Fruit fly (Drosophila melanogaster): ENCODE results near the gene TBC1D23.
A peak's percentile ranks its signal among the peaks of the same experiment; 100 is the strongest.

The TBC1D23 gene

DNA sequence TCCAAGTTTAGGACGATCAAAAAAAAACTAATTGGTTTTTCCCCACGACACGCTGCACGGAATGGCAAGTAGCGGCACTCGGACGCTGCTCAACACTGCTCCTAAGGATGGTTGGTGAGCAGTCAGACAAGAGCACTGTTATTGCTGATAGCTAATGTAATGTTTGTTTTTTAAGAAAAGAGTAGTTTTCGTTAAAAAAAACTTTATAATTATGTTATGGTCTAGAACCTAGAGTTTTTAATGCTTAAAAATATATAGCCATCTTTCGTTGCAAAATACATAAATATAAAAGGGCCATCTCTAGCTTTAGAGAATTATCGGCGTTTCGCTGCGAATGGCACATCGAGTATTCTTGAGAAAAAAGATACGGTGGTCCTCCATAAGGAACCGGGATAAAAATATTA is 43.6 kb downstream of the TBC1D23 start, which contains the start of the genes Charon and CG4887:
TSS of gene Charon (minus strand) at position 102 of the 404 bp plus-strand sequence.
TSS of gene CG4887 (plus strand) at position 306 of the 404 bp plus-strand sequence.
- TF ChIP-seq Lim3 (GFP tag; IDR thresholded peaks at IDR 0.05) (no peak), Bgb (GFP tag; IDR thresholded peaks at IDR 0.05; ENCODE audit: partially characterized antibody) (peak; percentile 63), slou (GFP tag; optimal IDR thresholded peaks at IDR 0.05) (peak; percentile 84), CG4282 (GFP tag; optimal IDR thresholded peaks at IDR 0.05) (peak; percentile 62), CG8765 (GFP tag; IDR thresholded peaks at IDR 0.05) (peak; percentile 48; the same call in 1 of the 2 replicates), toy (GFP tag; IDR thresholded peaks at IDR 0.05) (peak; percentile 21; the same call in 1 of the 2 replicates), Hsf (GFP tag; optimal IDR thresholded peaks at IDR 0.05) (peak; percentile 89), CG8478 (optimal IDR thresholded peaks at IDR 0.05) (no peak), dan (GFP tag; IDR thresholded peaks at IDR 0.05) (no peak), Atf-2 (GFP tag; optimal IDR thresholded peaks at IDR 0.05) (peak; percentile 68), CG7928 (GFP tag; optimal IDR thresholded peaks at IDR 0.05) (peak; percentile 53), CG30020 (tag; optimal IDR thresholded peaks at IDR 0.05) (no peak), CG9727 (GFP tag; optimal IDR thresholded peaks at IDR 0.05) (peak; percentile 76), maf-S (GFP tag; optimal IDR thresholded peaks at IDR 0.05) (peak; percentile 79), sd (tag; optimal IDR thresholded peaks at IDR 0.05) (no peak), CG10543 (GFP tag; optimal IDR thresholded peaks at IDR 0.05) (peak; percentile 88), nau (GFP tag; optimal IDR thresholded peaks at IDR 0.05) (no peak), CG7987 (GFP tag; optimal IDR thresholded peaks at IDR 0.05) (peak; percentile 35), luna (GFP tag; optimal IDR thresholded peaks at IDR 0.05) (peak; percentile 55), gt (GFP tag; IDR thresholded peaks at IDR 0.05) (peak; percentile 49; the same call in 1 of the 2 replicates), HLHmδ (GFP tag; optimal IDR thresholded peaks at IDR 0.05) (no peak), Pdp1 (GFP tag; optimal IDR thresholded peaks at IDR 0.05) (peak in 1 of 2 experiments; percentile 87), CrebB (tag; optimal IDR thresholded peaks at IDR 0.05) (peak; percentile 52), YL-1 (GFP tag; optimal IDR thresholded peaks at IDR 0.05) (peak; percentile 85), Rfx (GFP tag; IDR thresholded peaks at IDR 0.05) (peak; percentile 91), Xbp1 (GFP tag; optimal IDR thresholded peaks at IDR 0.05) (peak; percentile 89), Hey (tag; optimal IDR thresholded peaks at IDR 0.05) (no peak), MBD-R2 (GFP tag; IDR thresholded peaks at IDR 0.05) (peak; percentile 89), Atf3 (GFP tag; optimal IDR thresholded peaks at IDR 0.05) (peak; percentile 76), CG11723 (GFP tag; optimal IDR thresholded peaks at IDR 0.05) (no peak), CG12155 (GFP tag; optimal IDR thresholded peaks at IDR 0.05) (peak; percentile 86), CG4617 (GFP tag; optimal IDR thresholded peaks at IDR 0.05; ENCODE audit: borderline replicate concordance) (peak; percentile 93), CG17829 (tag; optimal IDR thresholded peaks at IDR 0.05) (peak; percentile 77), CG8290 (GFP tag; optimal IDR thresholded peaks at IDR 0.05) (peak; percentile 86), CG8290 (tag; optimal IDR thresholded peaks at IDR 0.05) (peak in 1 of 2 experiments; percentile 32), Aef1 (GFP tag; IDR thresholded peaks at IDR 0.05) (peak; percentile 81), BEAF-32 (GFP tag; optimal IDR thresholded peaks at IDR 0.05) (peak; percentile 84), Taf1 (GFP tag; IDR thresholded peaks at IDR 0.05) (peak; percentile 65; the same call in 1 of the 2 replicates), CG1647 (GFP tag; optimal IDR thresholded peaks at IDR 0.05) (peak; percentile 76), B-H1 (GFP tag; IDR thresholded peaks at IDR 0.05) (peak; percentile 35; the same call in 1 of the 3 replicates), CG13123 (GFP tag; optimal IDR thresholded peaks at IDR 0.05) (peak; percentile 70), Fer3 (tag; optimal IDR thresholded peaks at IDR 0.05) (peak; percentile 82), CG14014 (GFP tag; IDR thresholded peaks at IDR 0.05) (peak; percentile 71), CG8388 (GFP tag; optimal IDR thresholded peaks at IDR 0.05) (peak; percentile 71), lbe (GFP tag; optimal IDR thresholded peaks at IDR 0.05) (no peak), CG9932 (GFP tag; IDR thresholded peaks at IDR 0.05) (peak; percentile 93), CG14710 (tag; optimal IDR thresholded peaks at IDR 0.05) (peak; percentile 86), Max (GFP tag; optimal IDR thresholded peaks at IDR 0.05) (peak; percentile 88), gfzf (GFP tag; optimal IDR thresholded peaks at IDR 0.05) (peak; percentile 27), Hmr (GFP tag; optimal IDR thresholded peaks at IDR 0.05) (peak; percentile 83), CG11093 (GFP tag; IDR thresholded peaks at IDR 0.05) (peak; percentile 70; the same call in 2 of the 3 replicates)

Measured in whole organism, embryonic.